Fruit fly (Drosophila melanogaster) whole organism, embryonic: ENCODE measurements around the gene CG31809.

Source experiments
- CG2712 ChIP-seq: fragments of 200-800 bp; optimal IDR thresholded peaks from 3 replicates; lab custom pipeline; 2019; ENCODE audit warnings: missing biosample characterization, mild to moderate bottlenecking, missing genetic modification characterization, moderate library complexity
- CG4282 ChIP-seq: fragments of 200-800 bp; sonication (Bioruptor generic); optimal IDR thresholded peaks from 2 replicates; lab custom pipeline; 2016; ENCODE audit warnings: missing biosample characterization, missing genetic modification characterization
- D19B ChIP-seq: fragments of 200-800 bp; sonication (Bioruptor generic); optimal IDR thresholded peaks from 2 replicates; lab custom pipeline; 2017; ENCODE audit warnings: missing biosample characterization, mild to moderate bottlenecking, missing genetic modification characterization
- Rfx ChIP-seq: fragments of 200-800 bp; sonication (Bioruptor generic); IDR thresholded peaks from 2 replicates; pipeline ENCODE4 v1.3.6; 2022; ENCODE audit warnings: missing biosample characterization, missing genetic modification characterization
- insv ChIP-seq, 2 experiments: fragments of 200-800 bp; sonication (Bioruptor generic); optimal IDR thresholded peaks; 3 replicates each; lab custom pipeline; 2016 to 2018; ENCODE audit warnings: missing biosample characterization in 2 of 2, missing genetic modification characterization in 2 of 2
- tgo ChIP-seq: fragments of 200-800 bp; sonication (Bioruptor generic); IDR thresholded peaks from 3 replicates; pipeline ENCODE4 v1.3.6; 2022; ENCODE audit warnings: missing biosample characterization, missing genetic modification characterization

dm6 chr2L:16803638-16804037 lies 54.9 kb downstream of the CG31809 start:
- no peak for TF ChIP-seq D19B (GFP tag; lab: Kevin White, UChicago)
- TF ChIP-seq CG4282 (GFP tag; lab: Kevin White, UChicago): no peak
- no peak for TF ChIP-seq Rfx (GFP tag; lab: Robert Waterston, UW)
- no peak for TF ChIP-seq tgo (GFP tag; lab: Robert Waterston, UW)
- no peak for TF ChIP-seq insv (GFP tag; optimal IDR thresholded peaks at IDR 0.05; lab: Kevin White, UChicago)
- no peak for TF ChIP-seq CG2712
